Worm (Caenorhabditis elegans): ENCODE measurements around the gene swsn-7.
A peak's percentile ranks its signal among the peaks of the same experiment; 100 is the strongest.

The swsn-7 gene

ce11 chrII:8071801-8072544 lies 44.4 kb upstream of the swsn-7 start (continued):
- TF ChIP-seq spr-1 (tag; optimal IDR thresholded peaks at IDR 0.05) (no peak), php-3 (GFP tag; IDR thresholded peaks at IDR 0.05) (no peak), ceh-20 (GFP tag; IDR thresholded peaks at IDR 0.05) (peak; percentile 74; the same call in 1 of the 2 replicates), unc-62 (GFP tag; optimal IDR thresholded peaks at IDR 0.05 in 1 of 2) (peak in 1 of 2 experiments; percentile 99), unc-62 (tag; optimal IDR thresholded peaks at IDR 0.05) (no peak), jun-1 (tag; optimal IDR thresholded peaks at IDR 0.05) (no peak), hif-1 (tag; optimal IDR thresholded peaks at IDR 0.05) (peak in 1 of 2 experiments; percentile 41), F49E8.2 (tag; optimal IDR thresholded peaks at IDR 0.05; ENCODE audit: borderline replicate concordance) (no peak), fkh-10 (GFP tag; optimal IDR thresholded peaks at IDR 0.05) (no peak), nhr-237 (tag; optimal IDR thresholded peaks at IDR 0.05) (no peak), lin-38 (GFP tag; IDR thresholded peaks at IDR 0.05) (0 out of 2 replicates have a peak, but pooled peaks have one; percentile 28), F10B5.3 (tag; optimal IDR thresholded peaks at IDR 0.05) (no peak), mdt-29 (GFP tag; IDR thresholded peaks at IDR 0.05) (no peak), hmg-1.1 (GFP tag; IDR thresholded peaks at IDR 0.05) (peak; percentile 58; the same call in 1 of the 2 replicates), lsy-2 (tag; optimal IDR thresholded peaks at IDR 0.05) (peak in 1 of 2 experiments; percentile 66), nhr-11 (tag; optimal IDR thresholded peaks at IDR 0.05) (peak; percentile 54), nhr-28 (tag; optimal IDR thresholded peaks at IDR 0.05) (peak; percentile 16), zip-11 (GFP tag; IDR thresholded peaks at IDR 0.05) (no peak), ctbp-1 (GFP tag; IDR thresholded peaks at IDR 0.05) (peak; percentile 73; the same call in 1 of the 2 replicates), egl-27 (tag; optimal IDR thresholded peaks at IDR 0.05) (no peak)

- TF ChIP-seq hlh-11 (tag; optimal IDR thresholded peaks at IDR 0.05) (peak; percentile 22), daf-16 (GFP tag; optimal IDR thresholded peaks at IDR 0.05) (no peak), daf-16 (tag; optimal IDR thresholded peaks at IDR 0.05) (peak; percentile 59), mxl-3 (GFP tag; optimal IDR thresholded peaks at IDR 0.05) (peak; percentile 48), nhr-28 (tag; optimal IDR thresholded peaks at IDR 0.05) (peak; percentile 6), arid-1 (GFP tag; conservative IDR thresholded peaks at IDR 0.05) (no peak), hlh-30 (tag; optimal IDR thresholded peaks at IDR 0.05; ENCODE audit: insufficient read depth) (peak; percentile 7), lin-38 (GFP tag; IDR thresholded peaks at IDR 0.05) (no peak), egl-27 (tag; optimal IDR thresholded peaks at IDR 0.05) (no peak), aha-1 (tag) (peak; percentile 46), mdl-1 (tag; optimal IDR thresholded peaks at IDR 0.05) (peak in 1 of 2 experiments; percentile 48), pqm-1 (tag; optimal IDR thresholded peaks at IDR 0.05) (peak; percentile 60), dmd-6 (GFP tag; IDR thresholded peaks at IDR 0.05) (0 out of 2 replicates have a peak, but pooled peaks have one; percentile 17)
These were observed 43.6 kb upstream of the swsn-7 start for ce11 chrII:8071012-8071625.

- TF ChIP-seq ZK546.5 (tag; optimal IDR thresholded peaks at IDR 0.05) (no peak), snpc-1.2 (GFP tag; IDR thresholded peaks at IDR 0.05) (no peak), egl-27 (tag; optimal IDR thresholded peaks at IDR 0.05) (no peak), dmd-9 (GFP tag; IDR thresholded peaks at IDR 0.05) (no peak), nhr-25 (tag; optimal IDR thresholded peaks at IDR 0.05; ENCODE audit: borderline replicate concordance, insufficient read depth) (no peak), aly-2 (tag; optimal IDR thresholded peaks at IDR 0.05) (no peak), zip-11 (GFP tag; IDR thresholded peaks at IDR 0.05) (no peak)
These were observed 38.4 kb upstream of the swsn-7 start, which contains the start of gene pdha-1 for ce11 chrII:8065985-8066384. Gene pdha-1 (plus strand): TSS chrII:8066285.
